Fruit fly (Drosophila melanogaster) whole organism, embryonic: ENCODE results near the gene Hmr.
A peak's percentile ranks its signal among the peaks of the same experiment; 100 is the strongest.

ENCODE experiments used
- Abd-B ChIP-seq: fragments of 200-800 bp; sonication (Bioruptor generic); optimal IDR thresholded peaks from 2 replicates; lab custom pipeline; 2018; ENCODE audit warnings: missing biosample characterization, mild to moderate bottlenecking, missing genetic modification characterization, moderate library complexity
- CG11695 ChIP-seq: fragments of 200-800 bp; sonication (Bioruptor generic); IDR thresholded peaks from 3 replicates; pipeline ENCODE4 v1.3.6; 2022; ENCODE audit warnings: missing biosample characterization, missing genetic modification characterization
- CG11696 ChIP-seq: fragments of 200-800 bp; sonication (Bioruptor generic); IDR thresholded peaks from 2 replicates; pipeline ENCODE4 v1.3.6; 2022; ENCODE audit warnings: missing biosample characterization, missing genetic modification characterization
- CG12236 ChIP-seq: fragments of 200-800 bp; sonication (Bioruptor generic); optimal IDR thresholded peaks from 2 replicates; lab custom pipeline; 2016; ENCODE audit warnings: missing biosample characterization, missing genetic modification characterization
- CG13123 ChIP-seq: fragments of 200-800 bp; sonication (Bioruptor generic); optimal IDR thresholded peaks from 2 replicates; lab custom pipeline; 2016; ENCODE audit warnings: missing biosample characterization, missing genetic modification characterization
- CG13894 ChIP-seq: fragments of 200-800 bp; sonication (Bioruptor generic); optimal IDR thresholded peaks from 3 replicates; lab custom pipeline; 2018; ENCODE audit warnings: missing biosample characterization, mild to moderate bottlenecking, missing genetic modification characterization, moderate library complexity
- CG14441 ChIP-seq: fragments of 200-800 bp; sonication (Bioruptor generic); IDR thresholded peaks from 2 replicates; pipeline ENCODE4 v1.3.6; 2022; ENCODE audit warnings: missing biosample characterization, missing genetic modification characterization
- CG15073 ChIP-seq: fragments of 200-800 bp; sonication (Bioruptor generic); optimal IDR thresholded peaks from 2 replicates; lab custom pipeline; 2016; ENCODE audit warnings: missing biosample characterization, missing genetic modification characterization
- CG16779 ChIP-seq: fragments of 200-800 bp; sonication (Bioruptor generic); IDR thresholded peaks from 2 replicates; pipeline ENCODE4 v1.3.6; 2022; ENCODE audit warnings: missing biosample characterization, missing genetic modification characterization
- CG17802 ChIP-seq: fragments of 200-800 bp; sonication (Bioruptor generic); optimal IDR thresholded peaks from 2 replicates; lab custom pipeline; 2018; ENCODE audit warnings: missing biosample characterization, mild to moderate bottlenecking, missing genetic modification characterization, moderate library complexity
- CG30431 ChIP-seq: fragments of 200-800 bp; sonication (Bioruptor generic); optimal IDR thresholded peaks from 2 replicates; lab custom pipeline; 2017; ENCODE audit warnings: missing biosample characterization, missing genetic modification characterization
- CG3163 ChIP-seq: fragments of 200-800 bp; sonication (Bioruptor generic); optimal IDR thresholded peaks from 3 replicates; lab custom pipeline; 2016; ENCODE audit warnings: missing biosample characterization, missing genetic modification characterization
- CG5245 ChIP-seq: fragments of 200-800 bp; sonication (Bioruptor generic); optimal IDR thresholded peaks from 3 replicates; lab custom pipeline; 2016; ENCODE audit warnings: missing biosample characterization, missing genetic modification characterization
- CG5953 ChIP-seq: fragments of 200-800 bp; sonication (Bioruptor generic); IDR thresholded peaks from 2 replicates; pipeline ENCODE4 v1.3.6; 2022; ENCODE audit warnings: missing biosample characterization, missing genetic modification characterization
- CG6689 ChIP-seq: fragments of 200-800 bp; sonication (Bioruptor generic); IDR thresholded peaks from 2 replicates; pipeline ENCODE4 v1.3.6; 2022; ENCODE audit warnings: missing biosample characterization, missing genetic modification characterization
- CG6765 ChIP-seq: fragments of 200-800 bp; sonication (Bioruptor generic); optimal IDR thresholded peaks from 3 replicates; lab custom pipeline; 2017; ENCODE audit warnings: missing biosample characterization, mild to moderate bottlenecking, missing genetic modification characterization
- CG6813 ChIP-seq: fragments of 200-800 bp; sonication (Bioruptor generic); optimal IDR thresholded peaks from 2 replicates; lab custom pipeline; 2017; ENCODE audit warnings: missing biosample characterization, missing genetic modification characterization, mild to moderate bottlenecking, moderate library complexity, missing genetic modification reagents
- CG8359 ChIP-seq: fragments of 200-800 bp; sonication (Bioruptor generic); optimal IDR thresholded peaks from 2 replicates; lab custom pipeline; 2017; ENCODE audit warnings: missing biosample characterization, mild to moderate bottlenecking, missing genetic modification characterization, borderline replicate concordance
- Doc2 ChIP-seq: fragments of 200-800 bp; sonication (Bioruptor generic); IDR thresholded peaks from 2 replicates; pipeline ENCODE4 v1.3.6; 2022; ENCODE audit warnings: missing biosample characterization, missing genetic modification characterization
- Dref ChIP-seq: fragments of 200-800 bp; sonication (Bioruptor generic); IDR thresholded peaks from 2 replicates; pipeline ENCODE4 v1.3.6; 2022; ENCODE audit warnings: missing biosample characterization, missing genetic modification characterization
- ERR ChIP-seq: fragments of 200-800 bp; sonication (Bioruptor generic); optimal IDR thresholded peaks from 2 replicates; lab custom pipeline; 2016; ENCODE audit warnings: missing biosample characterization, missing genetic modification characterization
- GATAe ChIP-seq: fragments of 200-800 bp; sonication (Bioruptor generic); conservative IDR thresholded peaks from 2 replicates; pipeline ENCODE4 v1.3.6; 2022; ENCODE audit warnings: missing biosample characterization, missing genetic modification characterization
- Gsc ChIP-seq: fragments of 200-800 bp; sonication (Bioruptor generic); IDR thresholded peaks from 2 replicates; pipeline ENCODE4 v1.3.6; 2022; ENCODE audit warnings: missing biosample characterization, missing genetic modification characterization
- HmgZ ChIP-seq: fragments of 200-800 bp; sonication (Bioruptor generic); optimal IDR thresholded peaks from 2 replicates; lab custom pipeline; 2018; ENCODE audit warnings: missing biosample characterization, mild to moderate bottlenecking, missing genetic modification characterization
- Hmx ChIP-seq: fragments of 200-800 bp; sonication (Bioruptor generic); optimal IDR thresholded peaks from 2 replicates; lab custom pipeline; 2016; ENCODE audit warnings: missing biosample characterization, missing genetic modification characterization
- Lhr ChIP-seq: fragments of 200-800 bp; sonication (Bioruptor generic); optimal IDR thresholded peaks from 3 replicates; lab custom pipeline; 2017; ENCODE audit warnings: mild to moderate bottlenecking, missing biosample characterization, missing genetic modification reagents, missing genetic modification characterization
- MBD-R2 ChIP-seq: fragments of 200-800 bp; sonication (Bioruptor generic); IDR thresholded peaks from 2 replicates; pipeline ENCODE4 v1.3.6; 2022; ENCODE audit warnings: missing biosample characterization, missing genetic modification characterization
- NfI ChIP-seq: fragments of 200-800 bp; sonication (Bioruptor generic); optimal IDR thresholded peaks from 3 replicates; lab custom pipeline; 2018; ENCODE audit warnings: missing biosample characterization, mild to moderate bottlenecking, missing genetic modification characterization, moderate library complexity
- PHDP ChIP-seq: fragments of 200-800 bp; sonication (Bioruptor generic); optimal IDR thresholded peaks from 3 replicates; lab custom pipeline; 2018; ENCODE audit warnings: missing biosample characterization, mild to moderate bottlenecking, missing genetic modification characterization, moderate library complexity
- Poxn ChIP-seq: fragments of 200-800 bp; sonication (Bioruptor generic); IDR thresholded peaks from 2 replicates; pipeline ENCODE4 v1.3.6; 2022; ENCODE audit warnings: missing biosample characterization, missing genetic modification characterization
- Ptx1 ChIP-seq: fragments of 200-800 bp; sonication (Bioruptor generic); IDR thresholded peaks from 2 replicates; pipeline ENCODE4 v1.3.6; 2022; ENCODE audit warnings: missing biosample characterization, missing genetic modification characterization
- Scr ChIP-seq: fragments of 200-800 bp; sonication (Bioruptor generic); IDR thresholded peaks from 2 replicates; pipeline ENCODE4 v1.3.6; 2022; ENCODE audit warnings: missing biosample characterization, missing genetic modification characterization; ENCODE audit not compliant: partially characterized antibody
- Sox100B ChIP-seq: fragments of 200-800 bp; sonication (Bioruptor generic); optimal IDR thresholded peaks from 3 replicates; lab custom pipeline; 2018; ENCODE audit warnings: missing biosample characterization, mild to moderate bottlenecking, missing genetic modification characterization
- ase ChIP-seq: fragments of 200-800 bp; sonication (Bioruptor generic); IDR thresholded peaks from 3 replicates; pipeline ENCODE4 v1.3.6; 2022; ENCODE audit warnings: missing biosample characterization, missing genetic modification characterization
- cwo ChIP-seq: fragments of 200-800 bp; sonication (Bioruptor generic); optimal IDR thresholded peaks from 3 replicates; lab custom pipeline; 2017; ENCODE audit warnings: missing biosample characterization, missing genetic modification characterization, mild to moderate bottlenecking, moderate library complexity, missing genetic modification reagents
- dimm ChIP-seq: fragments of 200-800 bp; sonication (Bioruptor generic); IDR thresholded peaks from 2 replicates; pipeline ENCODE4 v1.3.6; 2022; ENCODE audit warnings: missing biosample characterization, missing genetic modification characterization
- fd96Cb ChIP-seq: fragments of 200-800 bp; sonication (Bioruptor generic); optimal IDR thresholded peaks from 2 replicates; lab custom pipeline; 2018; ENCODE audit warnings: missing biosample characterization, mild to moderate bottlenecking, missing genetic modification characterization, moderate library complexity
- fu2 ChIP-seq: fragments of 200-800 bp; sonication (Bioruptor generic); optimal IDR thresholded peaks from 2 replicates; lab custom pipeline; 2016; ENCODE audit warnings: missing biosample characterization, missing genetic modification characterization
- ind ChIP-seq: fragments of 200-800 bp; sonication (Bioruptor generic); optimal IDR thresholded peaks from 3 replicates; lab custom pipeline; 2016; ENCODE audit warnings: missing biosample characterization, missing genetic modification characterization
- mam ChIP-seq: fragments of 200-800 bp; sonication (Bioruptor generic); optimal IDR thresholded peaks from 3 replicates; lab custom pipeline; 2016; ENCODE audit warnings: missing biosample characterization, missing genetic modification characterization
- peb ChIP-seq: fragments of 200-800 bp; sonication (Bioruptor generic); IDR thresholded peaks from 2 replicates; pipeline ENCODE4 v1.3.6; 2022; ENCODE audit warnings: missing biosample characterization, missing genetic modification characterization
- pho ChIP-seq: fragments of 200-800 bp; sonication (Bioruptor generic); optimal IDR thresholded peaks from 2 replicates; lab custom pipeline; 2016; ENCODE audit warnings: missing biosample characterization, missing genetic modification characterization
- repo ChIP-seq: fragments of 200-800 bp; sonication (Bioruptor generic); optimal IDR thresholded peaks from 2 replicates; lab custom pipeline; 2016; ENCODE audit warnings: missing biosample characterization, missing genetic modification characterization
- sc ChIP-seq, 3 experiments: fragments of >200 bp in 2 of 3; fragments of 200-800 bp in 1 of 3; sonication (Bioruptor generic) in 1 of 3; optimal IDR thresholded peaks; 2 replicates in 2 of 3; 3 replicates in 1 of 3; lab custom pipeline; 2017; ENCODE audit warnings: mild to moderate bottlenecking in 1 of 3, missing biosample characterization in 1 of 3, missing genetic modification characterization in 1 of 3, missing genetic modification reagents in 1 of 3
- sd ChIP-seq: fragments of 200-800 bp; sonication (Bioruptor generic); optimal IDR thresholded peaks from 3 replicates; lab custom pipeline; 2018; ENCODE audit warnings: missing biosample characterization, mild to moderate bottlenecking, missing genetic modification characterization, moderate library complexity
- seq ChIP-seq: fragments of 200-800 bp; sonication (Bioruptor generic); IDR thresholded peaks from 2 replicates; pipeline ENCODE4 v1.3.6; 2022; ENCODE audit warnings: missing biosample characterization, missing genetic modification characterization
- sisA ChIP-seq: fragments of 200-800 bp; sonication (Bioruptor generic); IDR thresholded peaks from 2 replicates; pipeline ENCODE4 v1.3.6; 2022; ENCODE audit warnings: missing biosample characterization, missing genetic modification characterization
- sqz ChIP-seq: fragments of 200-800 bp; sonication (Bioruptor generic); optimal IDR thresholded peaks from 3 replicates; lab custom pipeline; 2018; ENCODE audit warnings: missing biosample characterization, mild to moderate bottlenecking, missing genetic modification characterization
- vnd ChIP-seq: fragments of 200-800 bp; sonication (Bioruptor generic); IDR thresholded peaks from 3 replicates; pipeline ENCODE4 v1.3.6; 2022; ENCODE audit warnings: missing biosample characterization, missing genetic modification characterization; ENCODE audit not compliant: partially characterized antibody
- zen2 ChIP-seq: fragments of 200-800 bp; sonication (Bioruptor generic); IDR thresholded peaks from 3 replicates; pipeline ENCODE4 v1.3.6; 2022; ENCODE audit warnings: missing biosample characterization, missing genetic modification characterization; ENCODE audit not compliant: partially characterized antibody

The Hmr gene

DNA sequence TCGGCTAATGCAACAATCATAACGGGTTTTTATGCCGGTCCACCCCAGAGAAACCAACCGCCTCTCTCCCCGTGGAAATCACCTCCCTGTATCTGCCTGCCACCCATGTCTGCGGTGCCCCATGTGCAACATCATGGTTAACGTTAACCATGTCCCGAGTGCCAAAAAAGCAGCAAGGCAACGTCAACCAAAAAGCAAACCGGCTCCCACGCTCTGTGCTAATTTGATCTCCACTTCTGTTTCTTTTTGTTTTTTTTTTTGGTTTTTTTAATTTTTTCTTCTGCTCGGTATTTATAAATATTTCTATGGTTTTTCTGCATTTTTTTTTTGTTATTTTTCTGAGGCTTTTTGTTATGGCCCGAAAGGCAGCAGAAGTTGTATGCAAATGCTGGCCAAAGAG lies 18.7 kb downstream of the Hmr start:
- TF ChIP-seq CG6689 (GFP tag; lab: Robert Waterston, UW) = no peak
- TF ChIP-seq CG14441 = no peak
- no peak for TF ChIP-seq Dref
- no peak for TF ChIP-seq NfI (GFP tag; lab: Kevin White, UChicago)
- TF ChIP-seq HmgZ (tag; lab: Kevin White, UChicago) = no peak
- TF ChIP-seq CG16779 (GFP tag; lab: Robert Waterston, UW) = no peak
- no peak for TF ChIP-seq CG5245 (GFP tag; lab: Kevin White, UChicago)

- TF ChIP-seq Scr = no peak
- no peak for TF ChIP-seq repo (GFP tag; lab: Kevin White, UChicago)
- TF ChIP-seq CG17802 (tag; lab: Kevin White, UChicago) = no peak
- peak; percentile 56; the same call in 1 of the 2 replicates for TF ChIP-seq seq (GFP tag; lab: Robert Waterston, UW)
- TF ChIP-seq CG30431 (GFP tag; lab: Kevin White, UChicago) = no peak
- no peak for TF ChIP-seq CG6765 (GFP tag; lab: Kevin White, UChicago)
- no peak for TF ChIP-seq Poxn (GFP tag; lab: Robert Waterston, UW)
- TF ChIP-seq Lhr (GFP tag; lab: Kevin White, UChicago) = no peak
- TF ChIP-seq MBD-R2 (GFP tag; lab: Robert Waterston, UW) = peak; percentile 27; the same call in 1 of the 2 replicates
- TF ChIP-seq CG6813 (GFP tag; lab: Kevin White, UChicago) = peak; percentile 56
- TF ChIP-seq CG8359 (GFP tag; lab: Kevin White, UChicago) = no peak
- TF ChIP-seq CG3163 = no peak
- TF ChIP-seq Ptx1 (GFP tag; lab: Robert Waterston, UW) = peak; percentile 70
- TF ChIP-seq Gsc (GFP tag; lab: Robert Waterston, UW) = no peak
- TF ChIP-seq pho (GFP tag; lab: Kevin White, UChicago) = no peak
- 0 out of 2 replicates have a peak, but pooled peaks have one; percentile 28 for TF ChIP-seq CG5953
- TF ChIP-seq Hmx (GFP tag; lab: Kevin White, UChicago) = no peak
- TF ChIP-seq GATAe (GFP tag; lab: Robert Waterston, UW) = no peak
- no peak for TF ChIP-seq Doc2
- TF ChIP-seq cwo = peak; percentile 50
- no peak for TF ChIP-seq CG11696 (GFP tag; lab: Robert Waterston, UW)
- no peak for TF ChIP-seq sqz
- peak; percentile 76 for TF ChIP-seq CG11695 (GFP tag; lab: Robert Waterston, UW)
- no peak for TF ChIP-seq CG13894 (tag; lab: Kevin White, UChicago)
- TF ChIP-seq CG12236 (GFP tag; lab: Kevin White, UChicago) = no peak
- 0 out of 3 replicates have a peak, but pooled peaks have one; percentile 25 for TF ChIP-seq vnd (GFP tag; lab: Robert Waterston, UW)
- TF ChIP-seq fd96Cb = peak; percentile 53
- TF ChIP-seq PHDP = peak; percentile 63
- TF ChIP-seq Abd-B (GFP tag; lab: Kevin White, UChicago) = peak; percentile 25
- TF ChIP-seq dimm (GFP tag; lab: Robert Waterston, UW) = no peak
- no peak for TF ChIP-seq peb (GFP tag; lab: Robert Waterston, UW)
- TF ChIP-seq ase (GFP tag; lab: Robert Waterston, UW) = peak; percentile 70; the same call in 2 of the 3 replicates
- TF ChIP-seq mam (GFP tag; lab: Kevin White, UChicago) = no peak
- TF ChIP-seq CG13123 (GFP tag; lab: Kevin White, UChicago) = no peak
- no peak for TF ChIP-seq ERR (GFP tag; lab: Kevin White, UChicago)
- no peak for TF ChIP-seq sd
- TF ChIP-seq CG15073 = no peak
- TF ChIP-seq fu2 = no peak
- TF ChIP-seq zen2 (GFP tag; lab: Robert Waterston, UW) = no peak
- TF ChIP-seq ind (GFP tag; lab: Kevin White, UChicago) = peak; percentile 55
- no peak for TF ChIP-seq sc (optimal IDR thresholded peaks at IDR 0.05; lab: Kevin White, UChicago)
- no peak for TF ChIP-seq sc (GFP tag; optimal IDR thresholded peaks at IDR 0.05; lab: Kevin White, UChicago)
- TF ChIP-seq Sox100B (GFP tag; lab: Kevin White, UChicago) = peak; percentile 34
- peak; percentile 45; the same call in 1 of the 2 replicates for TF ChIP-seq sisA (GFP tag; lab: Robert Waterston, UW)
Observed at dm6 chrX:10573554-10573953, 22.1 kb downstream of the Hmr start.
